Fruit fly (Drosophila melanogaster) Kc167 (cell line): Measurements from ENCODE around the gene Poxm.

Source experiments
- Myc ChIP-seq: fragments of >200 bp; optimal IDR thresholded peaks from 2 replicates; lab custom pipeline; 2017; ENCODE audit warnings: missing external identifiers
- Sin3A ChIP-seq: fragments of >200 bp; optimal IDR thresholded peaks from 2 replicates; lab custom pipeline; 2018; ENCODE audit warnings: missing external identifiers
- h ChIP-seq: fragments of >200 bp; optimal IDR thresholded peaks from 3 replicates; lab custom pipeline; 2018; ENCODE audit warnings: missing external identifiers
- insv ChIP-seq: fragments of >200 bp; optimal IDR thresholded peaks from 3 replicates; lab custom pipeline; 2018; ENCODE audit warnings: missing external identifiers
- psq ChIP-seq: fragments of >200 bp; optimal IDR thresholded peaks from 2 replicates; lab custom pipeline; 2017; ENCODE audit warnings: missing external identifiers
- ttk ChIP-seq: sonication (Bioruptor generic); optimal IDR thresholded peaks from 2 replicates; lab custom pipeline; 2017; ENCODE audit warnings: missing external identifiers

dm6 chr3R:8277494-8278293 is 55.9 kb downstream of the Poxm start, which contains the start of gene ato:
- TF ChIP-seq ttk (no peak), Myc (lab: Kevin White, UChicago) (no peak), psq (no peak), insv (lab: Kevin White, UChicago) (no peak), h (lab: Kevin White, UChicago) (no peak), Sin3A (no peak)
